Fruit fly (Drosophila melanogaster) whole organism, wandering third instar larva: ENCODE data around the gene HtrA2.

Source experiments
- Abd-B ChIP-seq: fragments of >200 bp; optimal IDR thresholded peaks from 2 replicates; lab custom pipeline; 2017; ENCODE audit warnings: missing biosample characterization, missing genetic modification characterization
- CG32264 ChIP-seq: fragments of 200-800 bp; sonication (Bioruptor generic); optimal IDR thresholded peaks from 2 replicates; lab custom pipeline; 2016; ENCODE audit warnings: missing biosample characterization, missing genetic modification characterization
- CG9705 ChIP-seq: fragments of 200-800 bp; sonication (Bioruptor generic); optimal IDR thresholded peaks from 2 replicates; lab custom pipeline; 2018; ENCODE audit warnings: missing biosample characterization, mild to moderate bottlenecking, missing genetic modification characterization
- CrebA ChIP-seq: fragments of 200-800 bp; sonication (Bioruptor generic); optimal IDR thresholded peaks from 2 replicates; lab custom pipeline; 2016; ENCODE audit warnings: missing biosample characterization, mild to moderate bottlenecking, missing genetic modification characterization, borderline replicate concordance
- Dfd ChIP-seq: fragments of >200 bp; optimal IDR thresholded peaks from 2 replicates; lab custom pipeline; 2017; ENCODE audit warnings: missing biosample characterization, missing genetic modification characterization
- Dif ChIP-seq: fragments of 200-275, 200-300 bp; sonication (Bioruptor generic); optimal IDR thresholded peaks from 2 replicates; lab custom pipeline; 2018; ENCODE audit warnings: missing biosample characterization, missing genetic modification characterization; ENCODE audit not compliant: partially characterized antibody
- GATAd ChIP-seq: sonication (Bioruptor generic); optimal IDR thresholded peaks from 2 replicates; lab custom pipeline; 2016; ENCODE audit warnings: missing biosample characterization, missing genetic modification characterization
- HLH106 ChIP-seq: fragments of 200-800 bp; optimal IDR thresholded peaks from 3 replicates; lab custom pipeline; 2019; ENCODE audit warnings: missing biosample characterization, mild to moderate bottlenecking, missing genetic modification characterization, moderate library complexity
- Hnf4 ChIP-seq: fragments of 200-800 bp; sonication (Bioruptor generic); optimal IDR thresholded peaks from 2 replicates; lab custom pipeline; 2016; ENCODE audit warnings: missing biosample characterization, mild to moderate bottlenecking, missing genetic modification characterization
- Hr78 ChIP-seq: fragments of >200 bp; optimal IDR thresholded peaks from 2 replicates; lab custom pipeline; 2017; ENCODE audit warnings: missing biosample characterization, missing genetic modification characterization
- Hr83 ChIP-seq: fragments of 200-300 bp; sonication (Bioruptor generic); optimal IDR thresholded peaks from 2 replicates; lab custom pipeline; 2016; ENCODE audit warnings: missing biosample characterization, mild to moderate bottlenecking, missing genetic modification characterization, moderate library complexity; ENCODE audit not compliant: poor library complexity, severe bottlenecking
- Jra ChIP-seq: sonication (Bioruptor generic); optimal IDR thresholded peaks from 2 replicates; lab custom pipeline; 2016; ENCODE audit warnings: missing biosample characterization, missing genetic modification characterization
- Mio ChIP-seq: sonication (Bioruptor generic); optimal IDR thresholded peaks from 2 replicates; lab custom pipeline; 2016; ENCODE audit warnings: missing biosample characterization, missing genetic modification characterization
- Myc ChIP-seq: fragments of >200 bp; optimal IDR thresholded peaks from 2 replicates; lab custom pipeline; 2017
- OdsH ChIP-seq: fragments of 200-800 bp; sonication (Bioruptor generic); optimal IDR thresholded peaks from 2 replicates; lab custom pipeline; 2016; ENCODE audit warnings: missing biosample characterization, mild to moderate bottlenecking, missing genetic modification characterization
- Sp1 ChIP-seq: fragments of 200-800 bp; sonication (Bioruptor generic); optimal IDR thresholded peaks from 3 replicates; lab custom pipeline; 2019; ENCODE audit warnings: missing biosample characterization, mild to moderate bottlenecking, missing genetic modification characterization, moderate library complexity
- Vsx2 ChIP-seq: fragments of 200-300, 225-300 bp; sonication (Bioruptor generic); optimal IDR thresholded peaks from 2 replicates; lab custom pipeline; 2018; ENCODE audit warnings: missing biosample characterization, missing genetic modification characterization; ENCODE audit not compliant: partially characterized antibody
- br ChIP-seq: fragments of 200-800 bp; sonication (Bioruptor generic); optimal IDR thresholded peaks from 2 replicates; lab custom pipeline; 2016; ENCODE audit warnings: missing biosample characterization, missing genetic modification characterization
- brk ChIP-seq: fragments of 200-800 bp; sonication (Bioruptor generic); optimal IDR thresholded peaks from 2 replicates; lab custom pipeline; 2016; ENCODE audit warnings: missing biosample characterization, mild to moderate bottlenecking, missing genetic modification characterization
- dl ChIP-seq, 2 experiments: fragments of 175-275, 200-275 bp in 1 of 2; fragments of 200-275 bp in 1 of 2; sonication (Bioruptor generic); optimal IDR thresholded peaks; lab custom pipeline; 2018; ENCODE audit warnings: mild to moderate bottlenecking in 2 of 2, missing biosample characterization in 2 of 2, missing genetic modification characterization in 2 of 2, moderate library complexity in 2 of 2; ENCODE audit not compliant: partially characterized antibody in 2 of 2, insufficient read depth in 1 of 2
- dmrt93B ChIP-seq: fragments of 200-800 bp; sonication (Bioruptor generic); optimal IDR thresholded peaks from 2 replicates; lab custom pipeline; 2018; ENCODE audit warnings: missing biosample characterization, mild to moderate bottlenecking, missing genetic modification characterization
- dsf ChIP-seq: sonication (Bioruptor generic); optimal IDR thresholded peaks from 2 replicates; lab custom pipeline; 2016; ENCODE audit warnings: missing biosample characterization, missing genetic modification characterization, borderline replicate concordance
- ey ChIP-seq: fragments of 200-800 bp; sonication (Bioruptor generic); optimal IDR thresholded peaks from 2 replicates; lab custom pipeline; 2016; ENCODE audit warnings: missing biosample characterization, missing genetic modification characterization
- foxo ChIP-seq, 2 experiments: fragments of 200-800 bp; sonication (Bioruptor generic); optimal IDR thresholded peaks; 2 replicates in 1 of 2; 3 replicates in 1 of 2; lab custom pipeline; 2016 to 2017; ENCODE audit warnings: missing biosample characterization in 2 of 2, missing genetic modification characterization in 2 of 2
- fru ChIP-seq: fragments of 200-800 bp; sonication (Bioruptor generic); optimal IDR thresholded peaks from 3 replicates; lab custom pipeline; 2016; ENCODE audit warnings: missing biosample characterization, mild to moderate bottlenecking, missing genetic modification characterization
- h ChIP-seq: fragments of 200-800 bp; sonication (Bioruptor generic); optimal IDR thresholded peaks from 3 replicates; lab custom pipeline; 2016; ENCODE audit warnings: missing biosample characterization, mild to moderate bottlenecking, missing genetic modification characterization
- lola ChIP-seq: fragments of >200 bp; optimal IDR thresholded peaks from 2 replicates; lab custom pipeline; 2017; ENCODE audit warnings: missing biosample characterization, missing genetic modification characterization
- pan ChIP-seq: fragments of >200 bp; optimal IDR thresholded peaks from 2 replicates; lab custom pipeline; 2017
- psq ChIP-seq: fragments of 200-800 bp; sonication (Bioruptor generic); optimal IDR thresholded peaks from 3 replicates; lab custom pipeline; 2017; ENCODE audit warnings: missing biosample characterization, mild to moderate bottlenecking, missing genetic modification characterization, moderate library complexity
- rgr ChIP-seq: fragments of 200-800 bp; sonication (Bioruptor generic); optimal IDR thresholded peaks from 3 replicates; lab custom pipeline; 2016; ENCODE audit warnings: missing biosample characterization, mild to moderate bottlenecking, missing genetic modification characterization
- sage ChIP-seq: fragments of 200-800 bp; sonication (Bioruptor generic); optimal IDR thresholded peaks from 2 replicates; lab custom pipeline; 2016; ENCODE audit warnings: missing biosample characterization, mild to moderate bottlenecking, missing genetic modification characterization
- sv ChIP-seq: fragments of 200-800 bp; sonication (Bioruptor generic); optimal IDR thresholded peaks from 3 replicates; lab custom pipeline; 2016; ENCODE audit warnings: missing biosample characterization, missing genetic modification characterization
- tai ChIP-seq: sonication (Bioruptor generic); optimal IDR thresholded peaks from 2 replicates; lab custom pipeline; 2016; ENCODE audit warnings: missing biosample characterization, missing genetic modification characterization
- usp ChIP-seq: fragments of >200 bp; optimal IDR thresholded peaks from 2 replicates; lab custom pipeline; 2017; ENCODE audit warnings: missing biosample characterization, missing genetic modification characterization
- woc ChIP-seq: sonication (Bioruptor generic); optimal IDR thresholded peaks from 2 replicates; lab custom pipeline; 2016; ENCODE audit warnings: missing biosample characterization, mild to moderate bottlenecking, missing genetic modification characterization

Gene HtrA2

dm6 chr3R:14520749-14521148 lies 9.2 kb upstream of the HtrA2 start, which contains the start of gene Cyp313a1:
TSS of gene Cyp313a1 (plus strand) at chr3R:14521049.
- TF ChIP-seq Myc (lab: Kevin White, UChicago) (no peak), dl (GFP tag; optimal IDR thresholded peaks at IDR 0.05; lab: Kevin White, UChicago; ENCODE audit: insufficient read depth in 1 of 2, partially characterized antibody in 2 of 2) (no peak), sage (GFP tag; lab: Kevin White, UChicago) (no peak), dsf (GFP tag; lab: Kevin White, UChicago) (no peak), psq (GFP tag; lab: Kevin White, UChicago) (no peak), woc (no peak), Hr78 (GFP tag; lab: Kevin White, UChicago) (no peak), Jra (GFP tag; lab: Kevin White, UChicago) (no peak), br (no peak), brk (GFP tag; lab: Kevin White, UChicago) (no peak), h (no peak)

dm6 chr3R:14516742-14517141 lies 5.2 kb upstream of the HtrA2 start, which contains the start of gene CG34273:
TSS of gene CG34273 (plus strand) at chr3R:14517042.
- no peak for TF ChIP-seq sage (GFP tag; lab: Kevin White, UChicago)
- no peak for TF ChIP-seq CG9705 (GFP tag; lab: Kevin White, UChicago)

dm6 chr3R:14513420-14513819 lies 1.9 kb upstream of the HtrA2 start, which contains the start of gene CG8461:
TSS of gene CG8461 (minus strand) at chr3R:14513637.
- TF ChIP-seq CrebA (GFP tag; lab: Kevin White, UChicago) (no peak), sage (GFP tag; lab: Kevin White, UChicago) (no peak), lola (GFP tag; lab: Kevin White, UChicago) (no peak), br (no peak), GATAd (GFP tag; lab: Kevin White, UChicago) (no peak), foxo (GFP tag; optimal IDR thresholded peaks at IDR 0.05; lab: Kevin White, UChicago) (peak in 1 of 2 experiments; percentile 19), Hnf4 (GFP tag; lab: Kevin White, UChicago) (peak; percentile 26), dsf (GFP tag; lab: Kevin White, UChicago) (no peak)

- TF ChIP-seq pan = no peak
- no peak for TF ChIP-seq Dfd (GFP tag; lab: Kevin White, UChicago)
- no peak for TF ChIP-seq psq (GFP tag; lab: Kevin White, UChicago)
- no peak for TF ChIP-seq Dif
- TF ChIP-seq CG32264 (GFP tag; lab: Kevin White, UChicago) = no peak
- TF ChIP-seq dmrt93B (GFP tag; lab: Kevin White, UChicago) = no peak
- TF ChIP-seq usp (GFP tag; lab: Kevin White, UChicago) = no peak
- no peak for TF ChIP-seq Hnf4 (GFP tag; lab: Kevin White, UChicago)
- TF ChIP-seq tai = no peak
- TF ChIP-seq sv (GFP tag; lab: Kevin White, UChicago) = no peak
Measured at dm6 chr3R:14505120-14505519, 6.4 kb downstream of the HtrA2 start.

dm6 chr3R:14498072-14498471 lies 13.4 kb downstream of the HtrA2 start:
- TF ChIP-seq OdsH (peak; percentile 55), CrebA (GFP tag; lab: Kevin White, UChicago) (no peak), Sp1 (GFP tag; lab: Kevin White, UChicago) (peak; percentile 45), ey (GFP tag; lab: Kevin White, UChicago) (peak; percentile 58), woc (peak; percentile 42), Vsx2 (GFP tag; lab: Kevin White, UChicago) (no peak), br (peak; percentile 38), brk (GFP tag; lab: Kevin White, UChicago) (no peak), pan (no peak), foxo (GFP tag; optimal IDR thresholded peaks at IDR 0.05; lab: Kevin White, UChicago) (peak in 1 of 2 experiments; percentile 42), Mio (GFP tag; lab: Kevin White, UChicago) (no peak), Dfd (GFP tag; lab: Kevin White, UChicago) (no peak), psq (GFP tag; lab: Kevin White, UChicago) (no peak), Myc (lab: Kevin White, UChicago) (no peak), fru (peak; percentile 52), GATAd (GFP tag; lab: Kevin White, UChicago) (no peak), HLH106 (tag; lab: Kevin White, UChicago) (peak; percentile 35), sage (GFP tag; lab: Kevin White, UChicago) (no peak), Hnf4 (GFP tag; lab: Kevin White, UChicago) (peak; percentile 28), dmrt93B (GFP tag; lab: Kevin White, UChicago) (no peak), Hr78 (GFP tag; lab: Kevin White, UChicago) (no peak), lola (GFP tag; lab: Kevin White, UChicago) (no peak), dl (GFP tag; optimal IDR thresholded peaks at IDR 0.05; lab: Kevin White, UChicago; ENCODE audit: insufficient read depth in 1 of 2, partially characterized antibody in 2 of 2) (no peak), Abd-B (GFP tag; lab: Kevin White, UChicago) (no peak), h (peak; percentile 40), usp (GFP tag; lab: Kevin White, UChicago) (no peak), rgr (GFP tag; lab: Kevin White, UChicago) (peak; percentile 48), Hr83 (GFP tag; lab: Kevin White, UChicago) (no peak)
